Fruit fly (Drosophila melanogaster): ENCODE data around the gene muc.

- TF ChIP-seq Hr38 (GFP tag; optimal IDR thresholded peaks at IDR 0.05): no peak
- no peak for TF ChIP-seq esn (GFP tag; optimal IDR thresholded peaks at IDR 0.05)
- TF ChIP-seq svp (GFP tag): no peak
- no peak for TF ChIP-seq fd59A (GFP tag; optimal IDR thresholded peaks at IDR 0.05)
- TF ChIP-seq Sox102F (GFP tag; optimal IDR thresholded peaks at IDR 0.05): no peak
- no peak for TF ChIP-seq CG6854 (GFP tag; optimal IDR thresholded peaks at IDR 0.05)
- no peak for TF ChIP-seq CG9139 (GFP tag; optimal IDR thresholded peaks at IDR 0.05)
These were observed 35.5 kb downstream of the muc start, which contains the start of gene Gr28b for dm6 chr2L:7462147-7462546.

Data from whole organism, prepupa.